Worm (Caenorhabditis elegans) whole organism, L4 larva: ENCODE data around the gene Y82E9BR.18.

ENCODE experiments used
- Y5F2A.4 ChIP-seq: fragments of 200-800 bp; sonication (Bioruptor generic); optimal IDR thresholded peaks from 2 replicates; lab custom pipeline; 2018; ENCODE audit warnings: mild to moderate bottlenecking, missing genetic modification characterization, missing compliant biosample characterization
- jun-1 ChIP-seq: fragments of 150-350 bp; optimal IDR thresholded peaks from 2 replicates; lab custom pipeline; 2014; ENCODE audit warnings: missing biosample characterization, missing genetic modification reagents, missing genetic modification characterization
- lir-3 ChIP-seq: sonication (generic microtip); optimal IDR thresholded peaks from 2 replicates; lab custom pipeline; 2016; ENCODE audit warnings: mild to moderate bottlenecking, missing genetic modification characterization, missing compliant biosample characterization
- lsy-2 ChIP-seq, 2 experiments: fragments of 150-350 bp in 1 of 2; sonication (generic microtip) in 1 of 2; optimal IDR thresholded peaks; 2 replicates each; lab custom pipeline; 2014 to 2017; ENCODE audit warnings: missing biosample characterization in 2 of 2, missing genetic modification characterization in 2 of 2
- madf-5 ChIP-seq, 2 experiments: fragments of 200-800 bp; sonication (Bioruptor generic); IDR thresholded peaks; 2 replicates each; pipeline ENCODE4 v1.3.6; 2022; ENCODE audit warnings: missing compliant biosample characterization in 2 of 2, missing genetic modification characterization in 2 of 2
- mdl-1 ChIP-seq, 2 experiments: fragments of 150-350 bp in 1 of 2; sonication (generic microtip) in 1 of 2; optimal IDR thresholded peaks; 2 replicates each; lab custom pipeline; 2014 to 2017; ENCODE audit warnings: missing biosample characterization in 2 of 2, missing genetic modification characterization in 2 of 2
- nhr-76 ChIP-seq: fragments of 150-350 bp; optimal IDR thresholded peaks from 2 replicates; lab custom pipeline; 2014; ENCODE audit warnings: missing biosample characterization, missing genetic modification characterization
- pqm-1 ChIP-seq: sonication (generic microtip); optimal IDR thresholded peaks from 2 replicates; lab custom pipeline; 2017; ENCODE audit warnings: missing biosample characterization, missing genetic modification characterization
- tra-1 ChIP-seq: fragments of 200-800 bp; sonication (Bioruptor generic); IDR thresholded peaks from 2 replicates; pipeline ENCODE4 v1.3.6; 2022; ENCODE audit warnings: missing genetic modification reagents, missing genetic modification characterization, missing compliant biosample characterization

- no peak for TF ChIP-seq nhr-76 (tag; lab: Kevin White, UChicago)
- TF ChIP-seq madf-5 (GFP tag; IDR thresholded peaks at IDR 0.05; lab: Robert Waterston, UW): no peak
- no peak for TF ChIP-seq tra-1 (GFP tag; lab: Robert Waterston, UW)
- TF ChIP-seq pqm-1 (tag; lab: Kevin White, UChicago): no peak
- TF ChIP-seq lir-3 (tag; lab: Kevin White, UChicago): no peak
- no peak for TF ChIP-seq mdl-1 (tag; optimal IDR thresholded peaks at IDR 0.05; lab: Kevin White, UChicago)
- TF ChIP-seq Y5F2A.4 (GFP tag; lab: Kevin White, UChicago): no peak
- TF ChIP-seq lsy-2 (tag; optimal IDR thresholded peaks at IDR 0.05; lab: Kevin White, UChicago): no peak
- no peak for TF ChIP-seq jun-1 (tag; lab: Kevin White, UChicago)
These were observed 61.9 kb downstream of the Y82E9BR.18 start for ce11 chrIII:1421436-1421835.
